Worm (Caenorhabditis elegans) whole organism, early embryonic: ENCODE measurements around the gene srw-57.
"Not testable (repeated sequence)": the region's sequence is repeated elsewhere in the genome, so short reads cannot be mapped to it uniquely, and the experiment has no call there.

Experiments
- B0310.2 ChIP-seq: sonication (generic microtip); optimal IDR thresholded peaks from 2 replicates; lab custom pipeline; 2016; ENCODE audit warnings: mild to moderate bottlenecking, missing genetic modification characterization, missing compliant biosample characterization
- F13C5.2 ChIP-seq: sonication (generic microtip); optimal IDR thresholded peaks from 2 replicates; lab custom pipeline; 2017; ENCODE audit warnings: mild to moderate bottlenecking, missing genetic modification characterization, inconsistent platforms, missing compliant biosample characterization
- aly-1 ChIP-seq: sonication (generic microtip); optimal IDR thresholded peaks from 2 replicates; lab custom pipeline; 2016; ENCODE audit warnings: missing genetic modification characterization, missing compliant biosample characterization
- ama-1 ChIP-seq: fragments of 150-350 bp; optimal IDR thresholded peaks from 2 replicates; lab custom pipeline; 2014
- ceh-13 ChIP-seq: fragments of 200-800 bp; sonication (Bioruptor generic); optimal IDR thresholded peaks from 2 replicates; lab custom pipeline; 2018; ENCODE audit warnings: mild to moderate bottlenecking, missing genetic modification characterization, missing compliant biosample characterization
- ceh-36 ChIP-seq: sonication (generic microtip); optimal IDR thresholded peaks from 2 replicates; lab custom pipeline; 2016; ENCODE audit warnings: missing genetic modification characterization, inconsistent platforms, missing compliant biosample characterization
- ets-7 ChIP-seq: sonication (generic microtip); optimal IDR thresholded peaks from 2 replicates; lab custom pipeline; 2016; ENCODE audit warnings: missing genotype, missing genetic modification characterization, missing compliant biosample characterization
- flt-1 ChIP-seq: fragments of 200-800 bp; sonication (Bioruptor generic); IDR thresholded peaks from 2 replicates; pipeline ENCODE4 v1.3.6; 2022; ENCODE audit warnings: missing genetic modification characterization, missing compliant biosample characterization
- hmbx-1 ChIP-seq: sonication (generic microtip); optimal IDR thresholded peaks from 2 replicates; lab custom pipeline; 2016; ENCODE audit warnings: mild to moderate bottlenecking, missing genetic modification characterization, missing compliant biosample characterization
- hmg-4 ChIP-seq: fragments of 200-800 bp; sonication (Bioruptor generic); optimal IDR thresholded peaks from 2 replicates; lab custom pipeline; 2018; ENCODE audit warnings: mild to moderate bottlenecking, missing genetic modification characterization, missing compliant biosample characterization
- hnd-1 ChIP-seq: sonication (generic microtip); optimal IDR thresholded peaks from 2 replicates; lab custom pipeline; 2016; ENCODE audit warnings: missing genetic modification characterization, missing compliant biosample characterization
- pes-1 ChIP-seq: fragments of 200-800 bp; sonication (Bioruptor generic); IDR thresholded peaks from 2 replicates; pipeline ENCODE4 v1.3.6; 2022; ENCODE audit warnings: missing genetic modification reagents, missing genetic modification characterization, missing compliant biosample characterization
- scrt-1 ChIP-seq: fragments of 200-800 bp; sonication (Bioruptor generic); IDR thresholded peaks from 2 replicates; pipeline ENCODE4 v1.3.6; 2022; ENCODE audit warnings: missing genetic modification characterization, missing compliant biosample characterization
- sea-1 ChIP-seq: fragments of 200-800 bp; sonication (Bioruptor generic); conservative IDR thresholded peaks from 2 replicates; pipeline ENCODE4 v1.3.6; 2022; ENCODE audit warnings: missing genetic modification characterization, missing compliant biosample characterization
- tbx-11 ChIP-seq: fragments of 200-800 bp; sonication (Bioruptor generic); IDR thresholded peaks from 2 replicates; pipeline ENCODE4 v1.3.6; 2022; ENCODE audit warnings: missing genetic modification characterization, missing compliant biosample characterization
- tbx-37 ChIP-seq: fragments of 200-800 bp; sonication (Bioruptor generic); conservative IDR thresholded peaks from 2 replicates; pipeline ENCODE4 v1.3.6; 2022; ENCODE audit warnings: missing genetic modification reagents, missing genetic modification characterization, missing compliant biosample characterization
- tra-4 ChIP-seq: sonication (generic microtip); optimal IDR thresholded peaks from 2 replicates; lab custom pipeline; 2017; ENCODE audit warnings: missing genetic modification characterization, missing compliant biosample characterization

srw-57 gene

DNA sequence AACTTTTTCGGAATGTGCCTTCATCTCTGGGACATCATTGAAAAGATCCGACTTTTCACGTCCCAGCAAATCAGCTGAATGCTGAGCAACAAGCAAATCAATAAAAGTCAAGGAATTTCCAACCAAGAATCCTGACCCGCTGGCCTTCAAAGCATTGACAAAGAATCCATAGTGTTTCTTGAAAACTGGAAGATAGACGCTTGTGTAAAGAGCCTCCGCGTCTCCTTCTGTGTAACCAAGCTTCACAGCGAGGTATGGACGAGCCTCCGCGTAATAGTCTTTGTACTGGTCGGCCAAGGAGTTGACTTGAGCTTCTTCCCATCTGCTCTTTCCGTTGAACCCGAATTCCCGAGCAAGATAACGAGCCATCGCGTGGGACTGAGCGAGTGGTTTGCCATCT, 39.5 kb downstream of the srw-57 start:
- TF ChIP-seq scrt-1 (GFP tag; lab: Robert Waterston, UW) (no peak), ceh-13 (GFP tag; lab: Kevin White, UChicago) (no peak), F13C5.2 (no peak), tbx-37 (no peak), aly-1 (no peak), pes-1 (GFP tag; lab: Robert Waterston, UW) (no peak), B0310.2 (no peak), flt-1 (no peak), hmg-4 (GFP tag; lab: Kevin White, UChicago) (no peak), tbx-11 (GFP tag; lab: Robert Waterston, UW) (no peak), ama-1 (lab: Kevin White, UChicago) (no peak), sea-1 (GFP tag; lab: Robert Waterston, UW) (no peak), ets-7 (tag; lab: Kevin White, UChicago) (no peak), ceh-36 (tag; lab: Kevin White, UChicago) (no peak), hmbx-1 (no peak)

DNA sequence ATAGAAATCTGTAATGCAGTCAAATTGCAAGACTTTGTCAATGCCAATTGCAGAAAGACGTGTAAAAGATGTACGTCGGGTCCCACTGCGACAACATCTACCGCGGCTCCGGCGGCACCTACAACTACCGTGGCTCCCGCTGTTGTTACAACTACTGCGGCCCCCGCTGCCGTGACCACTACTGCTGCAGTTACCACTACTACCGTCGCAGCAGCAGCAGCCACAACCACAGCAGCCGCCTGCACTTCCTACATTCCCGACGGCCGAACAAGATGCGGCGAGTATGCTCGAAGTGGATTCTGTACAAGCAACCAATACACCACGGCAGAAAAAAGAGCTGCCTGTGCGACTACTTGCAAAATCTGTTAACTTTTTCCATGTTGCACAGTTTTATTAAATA, 40.1 kb downstream of the srw-57 start:
- no peak for TF ChIP-seq ama-1 (lab: Kevin White, UChicago)
- no peak for TF ChIP-seq F13C5.2
- no peak for TF ChIP-seq hmbx-1
- no peak for TF ChIP-seq scrt-1 (GFP tag; lab: Robert Waterston, UW)
- no peak for TF ChIP-seq hnd-1 (tag; lab: Kevin White, UChicago)
- no peak for TF ChIP-seq B0310.2
- no peak for TF ChIP-seq sea-1 (GFP tag; lab: Robert Waterston, UW)
- no peak for TF ChIP-seq ceh-36 (tag; lab: Kevin White, UChicago)
- TF ChIP-seq flt-1 = no peak

- TF ChIP-seq F13C5.2 (no peak), ets-7 (tag; lab: Kevin White, UChicago) (no peak), aly-1 (no peak), ceh-13 (GFP tag; lab: Kevin White, UChicago) (no peak)
Observed at ce11 chrV:15913714-15914113, 41.1 kb downstream of the srw-57 start, which contains the start of gene F35E8.7. Gene F35E8.7, plus strand, starts transcription at chrV:15914014.

ce11 chrV:15912677-15913076, 42.2 kb downstream of the srw-57 start:
- no peak for TF ChIP-seq tbx-11 (GFP tag; lab: Robert Waterston, UW)

- TF ChIP-seq tra-4 (tag; lab: Kevin White, UChicago) (no peak), scrt-1 (GFP tag; lab: Robert Waterston, UW) (no peak), tbx-37 (no peak), hmg-4 (GFP tag; lab: Kevin White, UChicago) (no peak), pes-1 (GFP tag; lab: Robert Waterston, UW) (no peak), tbx-11 (GFP tag; lab: Robert Waterston, UW) (no peak), flt-1 (no peak), F13C5.2 (no peak), ama-1 (lab: Kevin White, UChicago) (no peak), B0310.2 (no peak), hmbx-1 (no peak), ets-7 (tag; lab: Kevin White, UChicago) (no peak), ceh-36 (tag; lab: Kevin White, UChicago) (no peak)
Observed at ce11 chrV:15911848-15912247, 43.0 kb downstream of the srw-57 start, which contains the start of gene F35E8.6. Gene F35E8.6, plus strand, starts transcription at chrV:15912148.

- TF ChIP-seq B0310.2; scrt-1 (GFP tag; lab: Robert Waterston, UW); ceh-13 (GFP tag; lab: Kevin White, UChicago): not testable (repeated sequence)
Observed at ce11 chrV:15905530-15905929, 49.3 kb downstream of the srw-57 start, which contains the start of the genes F35E8.1 and F35E8.2. Gene F35E8.1, minus strand, starts transcription at chrV:15905630. Gene F35E8.2, plus strand, starts transcription at chrV:15905661.
